Worm (Caenorhabditis elegans): ENCODE measurements around the gene srg-39.

- TF ChIP-seq elt-3 (tag; optimal IDR thresholded peaks at IDR 0.05) (no peak), lsy-2 (tag; optimal IDR thresholded peaks at IDR 0.05) (no peak)
These were observed 22.4 kb upstream of the srg-39 start for ce11 chrV:11174663-11175062.
